Worm (Caenorhabditis elegans): ENCODE data around the gene B0280.2.
A peak's percentile ranks its signal among the peaks of the same experiment; 100 is the strongest.

The B0280.2 gene

DNA sequence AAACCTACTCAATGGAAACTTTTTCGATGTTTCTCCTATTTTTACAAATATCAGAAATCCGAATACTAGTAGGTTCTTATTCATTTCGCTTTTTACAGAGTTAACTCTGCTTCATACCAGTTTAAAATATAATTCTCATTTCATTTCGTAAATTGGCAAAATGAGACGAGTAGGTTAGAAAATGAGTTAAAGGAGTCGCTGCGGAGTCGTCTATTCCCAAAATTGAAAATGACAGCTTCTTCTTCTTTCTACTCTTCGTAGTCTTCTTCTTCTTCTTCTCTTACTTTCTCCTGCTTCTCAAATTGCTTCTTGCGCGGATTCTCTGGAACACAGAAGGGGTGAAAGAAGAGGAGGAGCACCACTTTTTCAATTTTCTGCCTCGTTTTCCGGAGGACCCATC is 20.3 kb downstream of the B0280.2 start, which contains the start of gene glr-2:
Gene glr-2 (minus strand): TSS at position 211 of the 400 bp plus-strand sequence.
- no peak for TF ChIP-seq scrt-1 (GFP tag; IDR thresholded peaks at IDR 0.05)
- no peak for TF ChIP-seq ets-7 (tag; optimal IDR thresholded peaks at IDR 0.05)
- no peak for TF ChIP-seq hmbx-1 (tag; optimal IDR thresholded peaks at IDR 0.05)
- TF ChIP-seq F13C5.2 (tag; optimal IDR thresholded peaks at IDR 0.05), result no peak

DNA sequence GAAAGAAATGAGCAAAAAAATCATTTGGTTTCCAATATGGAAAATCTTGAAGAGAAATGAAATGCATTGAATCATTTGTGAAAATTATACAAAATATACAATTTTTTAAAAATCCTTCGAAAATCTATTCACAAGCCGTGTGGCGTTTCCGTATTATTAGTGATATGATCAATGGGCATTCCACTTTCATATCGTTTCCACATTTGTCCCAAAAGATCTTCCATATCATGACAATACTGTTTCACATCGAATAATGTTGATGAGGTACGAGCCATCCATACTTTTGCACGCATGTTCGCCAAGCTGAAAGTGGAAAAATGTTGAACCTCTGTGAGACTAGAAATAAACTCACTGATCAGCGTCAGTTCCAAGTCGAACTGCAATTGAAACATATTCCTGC is 21.9 kb downstream of the B0280.2 start:
- TF ChIP-seq ama-1 (optimal IDR thresholded peaks at IDR 0.05) (no peak), tbx-37 (GFP tag; conservative IDR thresholded peaks at IDR 0.05) (no peak)

DNA sequence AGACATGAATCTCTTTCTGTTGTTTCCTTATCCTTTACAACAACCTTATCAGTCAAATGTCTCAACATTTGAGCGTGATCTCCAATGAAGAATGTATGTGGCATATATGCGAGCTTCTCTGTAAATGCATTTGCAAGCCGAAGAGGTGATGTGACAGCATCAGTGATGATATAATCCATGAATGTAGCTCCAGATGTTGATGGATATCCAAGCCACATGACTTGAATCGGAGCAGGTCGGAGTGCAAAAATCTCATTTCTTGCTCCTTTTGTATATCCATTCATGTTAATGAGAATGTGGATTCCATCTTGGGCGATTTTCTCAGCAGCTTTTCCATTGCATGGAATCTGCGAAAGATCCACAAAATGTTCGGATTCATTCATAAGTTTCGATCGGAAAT is 23.7 kb downstream of the B0280.2 start:
- TF ChIP-seq ets-7 (tag; optimal IDR thresholded peaks at IDR 0.05) (no peak), F13C5.2 (tag; optimal IDR thresholded peaks at IDR 0.05) (no peak), tbx-37 (GFP tag; conservative IDR thresholded peaks at IDR 0.05) (no peak), tra-4 (tag; optimal IDR thresholded peaks at IDR 0.05) (no peak), flt-1 (GFP tag; IDR thresholded peaks at IDR 0.05) (no peak), tbx-11 (GFP tag; IDR thresholded peaks at IDR 0.05) (no peak), hmg-4 (GFP tag; optimal IDR thresholded peaks at IDR 0.05) (no peak), ama-1 (optimal IDR thresholded peaks at IDR 0.05) (no peak), ceh-13 (GFP tag; optimal IDR thresholded peaks at IDR 0.05) (no peak), scrt-1 (GFP tag; IDR thresholded peaks at IDR 0.05) (no peak), aly-1 (tag; optimal IDR thresholded peaks at IDR 0.05) (no peak), B0310.2 (tag; optimal IDR thresholded peaks at IDR 0.05) (no peak), hnd-1 (tag; optimal IDR thresholded peaks at IDR 0.05) (no peak), pes-1 (GFP tag; IDR thresholded peaks at IDR 0.05) (no peak), hmbx-1 (tag; optimal IDR thresholded peaks at IDR 0.05) (no peak), sea-1 (GFP tag; conservative IDR thresholded peaks at IDR 0.05) (no peak), ceh-36 (tag; optimal IDR thresholded peaks at IDR 0.05) (no peak)

ce11 chrIII:7150162-7150561 is 25.7 kb downstream of the B0280.2 start:
- no peak for TF ChIP-seq flt-1 (GFP tag; IDR thresholded peaks at IDR 0.05)
- no peak for TF ChIP-seq sea-1 (GFP tag; conservative IDR thresholded peaks at IDR 0.05)
- TF ChIP-seq hmg-4 (GFP tag; optimal IDR thresholded peaks at IDR 0.05), result no peak
- TF ChIP-seq ceh-36 (tag; optimal IDR thresholded peaks at IDR 0.05), result no peak
- TF ChIP-seq aly-1 (tag; optimal IDR thresholded peaks at IDR 0.05), result no peak
- no peak for TF ChIP-seq tbx-37 (GFP tag; conservative IDR thresholded peaks at IDR 0.05)
- TF ChIP-seq ama-1 (optimal IDR thresholded peaks at IDR 0.05), result no peak
- no peak for TF ChIP-seq hmbx-1 (tag; optimal IDR thresholded peaks at IDR 0.05)
- no peak for TF ChIP-seq pes-1 (GFP tag; IDR thresholded peaks at IDR 0.05)
- TF ChIP-seq B0310.2 (tag; optimal IDR thresholded peaks at IDR 0.05), result no peak
- TF ChIP-seq tra-4 (tag; optimal IDR thresholded peaks at IDR 0.05), result no peak
- TF ChIP-seq F13C5.2 (tag; optimal IDR thresholded peaks at IDR 0.05), result no peak
- no peak for TF ChIP-seq ets-7 (tag; optimal IDR thresholded peaks at IDR 0.05)
- TF ChIP-seq scrt-1 (GFP tag; IDR thresholded peaks at IDR 0.05), result no peak
- TF ChIP-seq tbx-11 (GFP tag; IDR thresholded peaks at IDR 0.05), result no peak
- no peak for TF ChIP-seq hnd-1 (tag; optimal IDR thresholded peaks at IDR 0.05)
- no peak for TF ChIP-seq ceh-13 (GFP tag; optimal IDR thresholded peaks at IDR 0.05)

- TF ChIP-seq hnd-1 (tag; optimal IDR thresholded peaks at IDR 0.05) (no peak), F13C5.2 (tag; optimal IDR thresholded peaks at IDR 0.05) (no peak), ets-7 (tag; optimal IDR thresholded peaks at IDR 0.05) (no peak), aly-1 (tag; optimal IDR thresholded peaks at IDR 0.05) (no peak), tbx-11 (GFP tag; IDR thresholded peaks at IDR 0.05) (no peak), hmg-4 (GFP tag; optimal IDR thresholded peaks at IDR 0.05) (no peak), flt-1 (GFP tag; IDR thresholded peaks at IDR 0.05) (no peak), scrt-1 (GFP tag; IDR thresholded peaks at IDR 0.05) (no peak), B0310.2 (tag; optimal IDR thresholded peaks at IDR 0.05) (no peak), ceh-13 (GFP tag; optimal IDR thresholded peaks at IDR 0.05) (no peak), tbx-37 (GFP tag; conservative IDR thresholded peaks at IDR 0.05) (no peak), ceh-36 (tag; optimal IDR thresholded peaks at IDR 0.05) (no peak), hmbx-1 (tag; optimal IDR thresholded peaks at IDR 0.05) (no peak), ama-1 (optimal IDR thresholded peaks at IDR 0.05) (no peak), sea-1 (GFP tag; conservative IDR thresholded peaks at IDR 0.05) (no peak), tra-4 (tag; optimal IDR thresholded peaks at IDR 0.05) (no peak), pes-1 (GFP tag; IDR thresholded peaks at IDR 0.05) (no peak)
Measured at ce11 chrIII:7152569-7152968, 28.1 kb downstream of the B0280.2 start.

- TF ChIP-seq F13C5.2 (tag; optimal IDR thresholded peaks at IDR 0.05) (peak; percentile 32), scrt-1 (GFP tag; IDR thresholded peaks at IDR 0.05) (no peak), hmg-4 (GFP tag; optimal IDR thresholded peaks at IDR 0.05) (peak; percentile 25)
Measured at ce11 chrIII:7153747-7154238, 29.3 kb downstream of the B0280.2 start, which contains the start of gene ogt-1. Gene ogt-1, minus strand, starts transcription at chrIII:7153797.

DNA sequence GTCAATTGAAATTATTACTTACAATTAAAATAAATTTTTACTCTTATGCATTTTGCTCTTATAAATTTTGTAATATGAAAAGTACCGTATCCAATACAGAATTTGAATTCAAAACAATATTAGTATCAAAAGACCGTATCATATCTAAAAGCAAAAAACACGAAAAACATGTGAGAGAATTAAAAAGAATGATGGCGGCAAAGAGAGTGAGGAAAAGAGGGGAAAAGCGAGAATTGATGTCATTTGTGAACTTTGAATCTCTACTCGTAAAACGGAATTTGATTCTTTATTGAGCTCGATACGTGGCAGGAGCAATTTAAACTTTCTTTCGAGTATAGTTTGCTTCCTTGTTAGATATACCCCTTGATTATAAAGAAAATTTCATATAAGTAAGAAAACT is 30.1 kb downstream of the B0280.2 start:
- no peak for TF ChIP-seq ceh-13 (GFP tag; optimal IDR thresholded peaks at IDR 0.05)
- TF ChIP-seq aly-1 (tag; optimal IDR thresholded peaks at IDR 0.05), result no peak
- no peak for TF ChIP-seq ama-1 (optimal IDR thresholded peaks at IDR 0.05)
- TF ChIP-seq hmbx-1 (tag; optimal IDR thresholded peaks at IDR 0.05), result no peak
- no peak for TF ChIP-seq ets-7 (tag; optimal IDR thresholded peaks at IDR 0.05)
- TF ChIP-seq scrt-1 (GFP tag; IDR thresholded peaks at IDR 0.05), result no peak
- TF ChIP-seq tbx-11 (GFP tag; IDR thresholded peaks at IDR 0.05), result no peak
- TF ChIP-seq B0310.2 (tag; optimal IDR thresholded peaks at IDR 0.05), result no peak
- no peak for TF ChIP-seq tra-4 (tag; optimal IDR thresholded peaks at IDR 0.05)
- TF ChIP-seq pes-1 (GFP tag; IDR thresholded peaks at IDR 0.05), result no peak
- TF ChIP-seq flt-1 (GFP tag; IDR thresholded peaks at IDR 0.05), result no peak
- TF ChIP-seq hnd-1 (tag; optimal IDR thresholded peaks at IDR 0.05), result no peak
- TF ChIP-seq F13C5.2 (tag; optimal IDR thresholded peaks at IDR 0.05), result no peak
- no peak for TF ChIP-seq ceh-36 (tag; optimal IDR thresholded peaks at IDR 0.05)
- TF ChIP-seq tbx-37 (GFP tag; conservative IDR thresholded peaks at IDR 0.05), result no peak
- TF ChIP-seq sea-1 (GFP tag; conservative IDR thresholded peaks at IDR 0.05), result no peak

ce11 chrIII:7155631-7156030 is 31.2 kb downstream of the B0280.2 start:
- TF ChIP-seq sea-1 (GFP tag; conservative IDR thresholded peaks at IDR 0.05) (0 out of 2 replicates have a peak, but pooled peaks have one; percentile 28), hmbx-1 (tag; optimal IDR thresholded peaks at IDR 0.05) (no peak), flt-1 (GFP tag; IDR thresholded peaks at IDR 0.05) (peak; percentile 3; the same call in 1 of the 2 replicates), hmg-4 (GFP tag; optimal IDR thresholded peaks at IDR 0.05) (peak; percentile 2), F13C5.2 (tag; optimal IDR thresholded peaks at IDR 0.05) (peak; percentile 70)
